Worm (Caenorhabditis elegans) whole organism, L1 larva: ENCODE results near the gene K11E4.6.

ENCODE experiments used
- aly-2 ChIP-seq: fragments of 150-350 bp; optimal IDR thresholded peaks from 2 replicates; lab custom pipeline; 2014; ENCODE audit warnings: missing biosample characterization, missing genetic modification characterization
- ceh-82 ChIP-seq, 3 experiments: fragments of 150-350 bp in 1 of 3; sonication (generic microtip) in 2 of 3; optimal IDR thresholded peaks; 2 replicates each; lab custom pipeline; 2014 to 2017; ENCODE audit warnings: missing biosample characterization in 3 of 3, missing genetic modification characterization in 3 of 3
- hpl-2 ChIP-seq: fragments of 150-350 bp; optimal IDR thresholded peaks from 2 replicates; lab custom pipeline; 2014; ENCODE audit warnings: missing biosample characterization, missing genetic modification reagents, missing genetic modification characterization
- lin-39 ChIP-seq: fragments of 150-350 bp; optimal IDR thresholded peaks from 2 replicates; lab custom pipeline; 2014; ENCODE audit warnings: missing biosample characterization, missing genetic modification reagents, missing genetic modification characterization
- lsy-2 ChIP-seq, 2 experiments: fragments of 150-350 bp; optimal IDR thresholded peaks; 2 replicates each; lab custom pipeline; 2014; ENCODE audit warnings: missing biosample characterization in 2 of 2, missing genetic modification characterization in 2 of 2
- pag-3 ChIP-seq: sonication (generic microtip); optimal IDR thresholded peaks from 2 replicates; lab custom pipeline; 2017; ENCODE audit warnings: missing genetic modification characterization, mild to moderate bottlenecking, missing compliant biosample characterization, antibody characterized with exemption, borderline replicate concordance; ENCODE audit not compliant: insufficient read depth
- tbx-2 ChIP-seq: sonication (generic microtip); optimal IDR thresholded peaks from 2 replicates; lab custom pipeline; 2016; ENCODE audit warnings: missing genetic modification characterization, missing compliant biosample characterization

DNA sequence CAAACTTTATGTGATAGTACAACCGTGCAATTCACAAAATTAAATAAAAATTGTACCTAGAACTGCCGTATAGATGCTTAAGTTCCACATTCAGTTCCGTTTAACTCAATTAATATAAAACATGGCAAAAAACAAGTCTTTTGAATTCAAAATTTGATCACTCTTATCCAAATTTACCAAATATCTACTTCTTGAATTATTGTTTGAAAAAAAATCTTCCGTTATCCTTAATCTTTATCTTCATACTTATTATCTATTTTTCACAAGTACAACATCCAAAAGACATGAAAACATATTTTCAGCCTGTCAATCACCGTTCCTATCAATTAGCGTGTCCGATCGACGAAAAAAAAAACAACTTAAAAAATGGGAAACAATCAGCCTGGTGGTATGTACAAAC is 31.0 kb downstream of the K11E4.6 start, which contains the start of gene aakb-1:
- no peak for TF ChIP-seq pag-3
- no peak for TF ChIP-seq hpl-2 (GFP tag; lab: Kevin White, UChicago)
- no peak for TF ChIP-seq aly-2
- TF ChIP-seq lin-39: no peak
- TF ChIP-seq lsy-2 (tag; optimal IDR thresholded peaks at IDR 0.05; lab: Kevin White, UChicago): no peak
- TF ChIP-seq ceh-82 (tag; optimal IDR thresholded peaks at IDR 0.05; lab: Kevin White, UChicago): no peak
- no peak for TF ChIP-seq tbx-2 (tag; lab: Kevin White, UChicago)
